Fruit fly (Drosophila melanogaster) whole organism, embryonic: ENCODE results near the gene Rpp21.

Experiments used
- B-H2 ChIP-seq: fragments of 200-800 bp; sonication (Bioruptor generic); optimal IDR thresholded peaks from 2 replicates; lab custom pipeline; 2018; ENCODE audit warnings: missing biosample characterization, mild to moderate bottlenecking, missing genetic modification characterization
- CG10267 ChIP-seq: fragments of 200-800 bp; sonication (Bioruptor generic); optimal IDR thresholded peaks from 2 replicates; lab custom pipeline; 2018; ENCODE audit warnings: missing biosample characterization, mild to moderate bottlenecking, missing genetic modification characterization, moderate library complexity
- CG14014 ChIP-seq: fragments of 200-800 bp; sonication (Bioruptor generic); IDR thresholded peaks from 2 replicates; pipeline ENCODE4 v1.3.6; 2022; ENCODE audit warnings: missing biosample characterization, missing genetic modification characterization
- CG14860 ChIP-seq: fragments of 200-800 bp; sonication (Bioruptor generic); IDR thresholded peaks from 3 replicates; pipeline ENCODE4 v1.3.6; 2022; ENCODE audit warnings: missing biosample characterization, missing genetic modification characterization; ENCODE audit not compliant: partially characterized antibody
- CG15269 ChIP-seq: fragments of 200-800 bp; sonication (Bioruptor generic); optimal IDR thresholded peaks from 2 replicates; lab custom pipeline; 2018; ENCODE audit warnings: missing biosample characterization, mild to moderate bottlenecking, missing genetic modification characterization, moderate library complexity
- CG1529 ChIP-seq: fragments of 200-800 bp; sonication (Bioruptor generic); optimal IDR thresholded peaks from 3 replicates; lab custom pipeline; 2018; ENCODE audit warnings: missing biosample characterization, missing genetic modification characterization
- CG16813 ChIP-seq: fragments of 200-800 bp; sonication (Bioruptor generic); IDR thresholded peaks from 3 replicates; pipeline ENCODE4 v1.3.6; 2022; ENCODE audit warnings: missing biosample characterization, missing genetic modification characterization; ENCODE audit not compliant: partially characterized antibody
- CG1792 ChIP-seq: fragments of 200-800 bp; sonication (Bioruptor generic); optimal IDR thresholded peaks from 2 replicates; lab custom pipeline; 2016; ENCODE audit warnings: missing biosample characterization, missing genetic modification characterization
- CG2116 ChIP-seq: fragments of 200-800 bp; sonication (Bioruptor generic); optimal IDR thresholded peaks from 3 replicates; lab custom pipeline; 2018; ENCODE audit warnings: missing biosample characterization, mild to moderate bottlenecking, missing genetic modification characterization
- CG32767 ChIP-seq: fragments of 200-800 bp; sonication (Bioruptor generic); IDR thresholded peaks from 2 replicates; pipeline ENCODE4 v1.3.6; 2022; ENCODE audit warnings: missing biosample characterization, missing genetic modification characterization
- CG34376 ChIP-seq: fragments of 200-800 bp; sonication (Bioruptor generic); optimal IDR thresholded peaks from 2 replicates; lab custom pipeline; 2018; ENCODE audit warnings: missing biosample characterization, mild to moderate bottlenecking, missing genetic modification characterization
- CG4820 ChIP-seq: fragments of 200-800 bp; sonication (Bioruptor generic); optimal IDR thresholded peaks from 3 replicates; lab custom pipeline; 2016; ENCODE audit warnings: missing biosample characterization, missing genetic modification characterization
- CG6654 ChIP-seq: fragments of 200-800 bp; sonication (Bioruptor generic); optimal IDR thresholded peaks from 2 replicates; lab custom pipeline; 2017; ENCODE audit warnings: missing biosample characterization, mild to moderate bottlenecking, missing genetic modification characterization
- CG7928 ChIP-seq: fragments of 200-800 bp; sonication (Bioruptor generic); optimal IDR thresholded peaks from 2 replicates; lab custom pipeline; 2017; ENCODE audit warnings: missing biosample characterization, mild to moderate bottlenecking, missing genetic modification characterization
- CG7963 ChIP-seq: fragments of 200-800 bp; sonication (Bioruptor generic); IDR thresholded peaks from 3 replicates; pipeline ENCODE4 v1.3.6; 2022; ENCODE audit warnings: missing biosample characterization, missing genetic modification characterization; ENCODE audit not compliant: partially characterized antibody
- CG8089 ChIP-seq: fragments of 200-800 bp; sonication (Bioruptor generic); optimal IDR thresholded peaks from 3 replicates; lab custom pipeline; 2016; ENCODE audit warnings: missing biosample characterization, missing genetic modification characterization
- CHES-1-like ChIP-seq: fragments of 200-800 bp; sonication (Bioruptor generic); optimal IDR thresholded peaks from 2 replicates; lab custom pipeline; 2016; ENCODE audit warnings: missing biosample characterization, missing genetic modification characterization
- Dbx ChIP-seq: fragments of 200-800 bp; sonication (Bioruptor generic); IDR thresholded peaks from 3 replicates; pipeline ENCODE4 v1.3.6; 2022; ENCODE audit warnings: missing biosample characterization, missing genetic modification characterization
- E2f2 ChIP-seq: fragments of 200-800 bp; sonication (Bioruptor generic); IDR thresholded peaks from 2 replicates; pipeline ENCODE4 v1.3.6; 2022; ENCODE audit warnings: missing biosample characterization, missing genetic modification characterization
- Hmr ChIP-seq: fragments of 200-800 bp; sonication (Bioruptor generic); optimal IDR thresholded peaks from 3 replicates; lab custom pipeline; 2017; ENCODE audit warnings: mild to moderate bottlenecking, missing biosample characterization, missing genetic modification reagents, missing genetic modification characterization
- Kr ChIP-seq: fragments of 200-800 bp; sonication (Bioruptor generic); optimal IDR thresholded peaks from 2 replicates; lab custom pipeline; 2017; ENCODE audit warnings: missing biosample characterization, mild to moderate bottlenecking, missing genetic modification characterization
- Lhr ChIP-seq: fragments of 200-800 bp; sonication (Bioruptor generic); optimal IDR thresholded peaks from 3 replicates; lab custom pipeline; 2017; ENCODE audit warnings: mild to moderate bottlenecking, missing biosample characterization, missing genetic modification reagents, missing genetic modification characterization
- Meics ChIP-seq: fragments of 200-800 bp; sonication (Bioruptor generic); optimal IDR thresholded peaks from 2 replicates; lab custom pipeline; 2017; ENCODE audit warnings: missing biosample characterization, mild to moderate bottlenecking, missing genetic modification characterization
- Mrtf ChIP-seq: fragments of 200-800 bp; sonication (Bioruptor generic); IDR thresholded peaks from 3 replicates; pipeline ENCODE4 v1.3.6; 2022; ENCODE audit warnings: missing biosample characterization, missing genetic modification characterization
- Nf-YA ChIP-seq: fragments of 200-800 bp; sonication (Bioruptor generic); IDR thresholded peaks from 2 replicates; pipeline ENCODE4 v1.3.6; 2022; ENCODE audit warnings: missing biosample characterization, missing genetic modification characterization
- Oli ChIP-seq: fragments of 200-800 bp; sonication (Bioruptor generic); optimal IDR thresholded peaks from 2 replicates; lab custom pipeline; 2018; ENCODE audit warnings: missing biosample characterization, mild to moderate bottlenecking, missing genetic modification characterization, moderate library complexity
- PHDP ChIP-seq: fragments of 200-800 bp; sonication (Bioruptor generic); optimal IDR thresholded peaks from 3 replicates; lab custom pipeline; 2018; ENCODE audit warnings: missing biosample characterization, mild to moderate bottlenecking, missing genetic modification characterization, moderate library complexity
- Poxn ChIP-seq: fragments of 200-800 bp; sonication (Bioruptor generic); IDR thresholded peaks from 2 replicates; pipeline ENCODE4 v1.3.6; 2022; ENCODE audit warnings: missing biosample characterization, missing genetic modification characterization
- Scr ChIP-seq: fragments of 200-800 bp; sonication (Bioruptor generic); IDR thresholded peaks from 2 replicates; pipeline ENCODE4 v1.3.6; 2022; ENCODE audit warnings: missing biosample characterization, missing genetic modification characterization; ENCODE audit not compliant: partially characterized antibody
- Sox100B ChIP-seq: fragments of 200-800 bp; sonication (Bioruptor generic); optimal IDR thresholded peaks from 3 replicates; lab custom pipeline; 2018; ENCODE audit warnings: missing biosample characterization, mild to moderate bottlenecking, missing genetic modification characterization
- Sox102F ChIP-seq: fragments of 200-800 bp; sonication (Bioruptor generic); optimal IDR thresholded peaks from 2 replicates; lab custom pipeline; 2018; ENCODE audit warnings: missing biosample characterization, mild to moderate bottlenecking, missing genetic modification characterization, moderate library complexity
- Ssrp ChIP-seq: fragments of 200-800 bp; sonication (Bioruptor generic); optimal IDR thresholded peaks from 2 replicates; lab custom pipeline; 2018; ENCODE audit warnings: missing biosample characterization, mild to moderate bottlenecking, missing genetic modification characterization, moderate library complexity
- Xbp1 ChIP-seq: fragments of 200-800 bp; sonication (Bioruptor generic); optimal IDR thresholded peaks from 3 replicates; lab custom pipeline; 2016; ENCODE audit warnings: missing biosample characterization, mild to moderate bottlenecking, missing genetic modification characterization
- ci ChIP-seq: fragments of 200-800 bp; sonication (Bioruptor generic); IDR thresholded peaks from 3 replicates; pipeline ENCODE4 v1.3.6; 2022; ENCODE audit warnings: missing biosample characterization, missing genetic modification characterization
- crol ChIP-seq: fragments of 200-800 bp; sonication (Bioruptor generic); IDR thresholded peaks from 2 replicates; pipeline ENCODE4 v1.3.6; 2022; ENCODE audit warnings: missing biosample characterization, missing genetic modification characterization
- ems ChIP-seq: fragments of 200-800 bp; sonication (Bioruptor generic); optimal IDR thresholded peaks from 3 replicates; lab custom pipeline; 2016; ENCODE audit warnings: missing biosample characterization, missing genetic modification characterization
- en ChIP-seq: fragments of 200-800 bp; sonication (Bioruptor generic); optimal IDR thresholded peaks from 2 replicates; lab custom pipeline; 2016; ENCODE audit warnings: missing biosample characterization, missing genetic modification characterization
- fru ChIP-seq: fragments of >200 bp; optimal IDR thresholded peaks from 2 replicates; lab custom pipeline; 2017
- gcm ChIP-seq: fragments of 200-800 bp; sonication (Bioruptor generic); optimal IDR thresholded peaks from 2 replicates; lab custom pipeline; 2019; ENCODE audit warnings: missing biosample characterization, mild to moderate bottlenecking, missing genetic modification characterization, moderate library complexity
- lmd ChIP-seq: fragments of 200-800 bp; sonication (Bioruptor generic); IDR thresholded peaks from 2 replicates; pipeline ENCODE4 v1.3.6; 2022; ENCODE audit warnings: missing biosample characterization, missing genetic modification characterization
- nerfin-2 ChIP-seq: fragments of 200-800 bp; sonication (Bioruptor generic); IDR thresholded peaks from 2 replicates; pipeline ENCODE4 v1.3.6; 2022; ENCODE audit warnings: missing biosample characterization, missing genetic modification characterization; ENCODE audit not compliant: partially characterized antibody
- odd ChIP-seq: fragments of 200-800 bp; sonication (Bioruptor generic); optimal IDR thresholded peaks from 2 replicates; lab custom pipeline; 2017; ENCODE audit warnings: missing biosample characterization, mild to moderate bottlenecking, missing genetic modification characterization
- pan ChIP-seq, 4 experiments: fragments of >200 bp in 3 of 4; fragments of 200-800 bp in 1 of 4; sonication (Bioruptor generic) in 1 of 4; optimal IDR thresholded peaks in 3 of 4; IDR thresholded peaks in 1 of 4; 2 replicates each; pipeline versions ENCODE4 v1.3.6 to Lab custom; 2017 to 2022; ENCODE audit warnings: missing biosample characterization in 2 of 4, missing genetic modification characterization in 2 of 4, mixed read lengths in 1 of 4
- pita ChIP-seq: fragments of 200-800 bp; sonication (Bioruptor generic); optimal IDR thresholded peaks from 2 replicates; lab custom pipeline; 2017; ENCODE audit warnings: missing biosample characterization, mild to moderate bottlenecking, missing genetic modification characterization
- repo ChIP-seq: fragments of 200-800 bp; sonication (Bioruptor generic); optimal IDR thresholded peaks from 2 replicates; lab custom pipeline; 2016; ENCODE audit warnings: missing biosample characterization, missing genetic modification characterization
- salm ChIP-seq: fragments of 200-800 bp; sonication (Bioruptor generic); optimal IDR thresholded peaks from 2 replicates; lab custom pipeline; 2018; ENCODE audit warnings: missing biosample characterization, mild to moderate bottlenecking, missing genetic modification characterization
- tio ChIP-seq: fragments of 200-800 bp; sonication (Bioruptor generic); optimal IDR thresholded peaks from 2 replicates; lab custom pipeline; 2017; ENCODE audit warnings: missing biosample characterization, missing genetic modification characterization, inconsistent platforms
- tll ChIP-seq, 2 experiments: fragments of 200-800 bp in 1 of 2; fragments of >200 bp in 1 of 2; sonication (Bioruptor generic) in 1 of 2; optimal IDR thresholded peaks; 2 replicates each; lab custom pipeline; 2017 to 2019; ENCODE audit warnings: missing biosample characterization in 2 of 2, missing genetic modification characterization in 2 of 2, mild to moderate bottlenecking in 1 of 2, moderate library complexity in 1 of 2

The Rpp21 gene

dm6 chrX:1052684-1053389, 22.3 kb downstream of the Rpp21 start (continued):
- TF ChIP-seq ci (GFP tag; lab: Robert Waterston, UW) (peak; percentile 56; the same call in 2 of the 3 replicates), CG1529 (GFP tag; lab: Kevin White, UChicago) (peak; percentile 2), CG10267 (tag; lab: Kevin White, UChicago) (peak; percentile 16), B-H2 (GFP tag; lab: Kevin White, UChicago) (no peak), nerfin-2 (GFP tag; lab: Robert Waterston, UW) (no peak), Sox100B (GFP tag; lab: Kevin White, UChicago) (no peak), CG14014 (GFP tag; lab: Robert Waterston, UW) (0 out of 2 replicates have a peak, but pooled peaks have one; percentile 11), CG7963 (GFP tag; lab: Robert Waterston, UW) (no peak), CG4820 (GFP tag; lab: Kevin White, UChicago) (peak; percentile 26), CG8089 (peak; percentile 18), crol (GFP tag; lab: Robert Waterston, UW) (no peak), Dbx (GFP tag; lab: Robert Waterston, UW) (no peak), pita (GFP tag; lab: Kevin White, UChicago) (no peak), repo (GFP tag; lab: Kevin White, UChicago) (peak; percentile 11), CG15269 (tag; lab: Kevin White, UChicago) (peak; percentile 15), lmd (peak; percentile 47), CG32767 (peak; percentile 19; the same call in 1 of the 2 replicates), CG16813 (GFP tag; lab: Robert Waterston, UW) (no peak), Scr (GFP tag; lab: Robert Waterston, UW) (no peak), CG7928 (GFP tag; lab: Kevin White, UChicago) (no peak), CG6654 (GFP tag; lab: Kevin White, UChicago) (peak; percentile 9), Xbp1 (peak; percentile 43), pan (optimal IDR thresholded peaks at IDR 0.05; lab: Kevin White, UChicago) (no peak), pan (GFP tag; optimal IDR thresholded peaks at IDR 0.05 in 1 of 2, IDR thresholded peaks at IDR 0.05 in 1 of 2) (peak in 1 of 2 experiments; percentile 37), CHES-1-like (GFP tag; lab: Kevin White, UChicago) (no peak), E2f2 (peak; percentile 12; the same call in 1 of the 2 replicates), Ssrp (tag; lab: Kevin White, UChicago) (peak; percentile 37), CG14860 (GFP tag; lab: Robert Waterston, UW) (no peak), Kr (GFP tag; lab: Kevin White, UChicago) (no peak), CG2116 (GFP tag; lab: Kevin White, UChicago) (no peak), Nf-YA (GFP tag; lab: Robert Waterston, UW) (no peak), en (GFP tag; lab: Kevin White, UChicago) (no peak), CG1792 (GFP tag; lab: Kevin White, UChicago) (peak; percentile 9), Poxn (GFP tag; lab: Robert Waterston, UW) (no peak), Sox102F (GFP tag; lab: Kevin White, UChicago) (peak; percentile 60), salm (tag; lab: Kevin White, UChicago) (no peak), odd (no peak), CG34376 (GFP tag; lab: Kevin White, UChicago) (no peak), gcm (GFP tag; lab: Kevin White, UChicago) (no peak), Lhr (no peak), Hmr (GFP tag; lab: Kevin White, UChicago) (peak; percentile 4), Meics (GFP tag; lab: Kevin White, UChicago) (peak; percentile 2), tio (GFP tag; lab: Kevin White, UChicago) (no peak), PHDP (tag; lab: Kevin White, UChicago) (peak; percentile 40), Oli (tag; lab: Kevin White, UChicago) (peak; percentile 51), fru (no peak), Mrtf (peak; percentile 61; the same call in 2 of the 3 replicates), tll (GFP tag; optimal IDR thresholded peaks at IDR 0.05; lab: Kevin White, UChicago) (no peak), ems (GFP tag; lab: Kevin White, UChicago) (peak; percentile 36)
